Worm (Caenorhabditis elegans) whole organism, L2 larva: ENCODE results near the gene W02B12.12.
A peak's percentile ranks its signal among the peaks of the same experiment; 100 is the strongest.

Experiments used
- ceh-82 ChIP-seq: fragments of 150-350 bp; optimal IDR thresholded peaks from 2 replicates; lab custom pipeline; 2014; ENCODE audit warnings: missing biosample characterization, missing genetic modification characterization
- elt-3 ChIP-seq: sonication (generic microtip); optimal IDR thresholded peaks from 2 replicates; lab custom pipeline; 2017; ENCODE audit warnings: missing biosample characterization, missing genetic modification characterization
- fos-1 ChIP-seq: fragments of 150-350 bp; optimal IDR thresholded peaks from 2 replicates; lab custom pipeline; 2014; ENCODE audit warnings: missing biosample characterization, missing genetic modification characterization
- gmeb-1 ChIP-seq: fragments of 150-350 bp; optimal IDR thresholded peaks from 2 replicates; lab custom pipeline; 2014; ENCODE audit warnings: missing biosample characterization, missing genetic modification characterization
- lin-11 ChIP-seq: fragments of 150-350 bp; sonication (generic microtip); optimal IDR thresholded peaks from 2 replicates; lab custom pipeline; 2014; ENCODE audit warnings: missing biosample characterization, missing genetic modification characterization, inconsistent platforms, mixed read lengths
- lsy-2 ChIP-seq, 2 experiments: fragments of 150-350 bp in 1 of 2; sonication (generic microtip) in 1 of 2; optimal IDR thresholded peaks; 2 replicates each; lab custom pipeline; 2014 to 2017; ENCODE audit warnings: missing biosample characterization in 2 of 2, missing genetic modification characterization in 2 of 2
- nhr-129 ChIP-seq: fragments of 150-350 bp; optimal IDR thresholded peaks from 2 replicates; lab custom pipeline; 2014; ENCODE audit warnings: missing biosample characterization, missing genetic modification characterization
- sem-4 ChIP-seq: fragments of 150-350 bp; optimal IDR thresholded peaks from 2 replicates; lab custom pipeline; 2014; ENCODE audit warnings: missing biosample characterization, missing genetic modification reagents, missing genetic modification characterization
- sma-9 ChIP-seq, 2 experiments: fragments of 150-350 bp in 1 of 2; sonication (generic microtip) in 1 of 2; optimal IDR thresholded peaks; 2 replicates each; lab custom pipeline; 2014 to 2016; ENCODE audit warnings: missing genetic modification characterization in 2 of 2, mild to moderate bottlenecking in 1 of 2, missing biosample characterization in 1 of 2, missing compliant biosample characterization in 1 of 2, missing genetic modification reagents in 1 of 2, moderate library complexity in 1 of 2

DNA sequence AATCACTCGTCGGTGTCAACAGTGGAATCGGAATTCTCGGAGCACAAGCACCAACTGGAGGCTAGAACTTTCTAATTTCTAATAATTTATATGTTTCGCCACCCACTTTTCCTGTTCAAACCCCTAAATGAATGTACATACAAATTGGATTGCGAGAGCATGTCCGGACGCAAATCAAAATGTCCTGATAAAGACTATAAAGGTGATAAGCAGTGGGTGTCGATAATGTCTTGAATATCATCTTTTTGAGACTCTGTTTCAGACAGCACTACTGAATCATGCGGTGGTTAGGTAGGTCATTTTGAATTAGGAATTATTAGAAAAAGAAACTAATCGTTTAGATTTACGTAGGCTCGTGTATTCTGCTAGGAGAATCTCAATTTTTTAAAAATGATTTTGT, 30.2 kb downstream of the W02B12.12 start, which contains the start of gene W02B12.1:
- TF ChIP-seq lsy-2 (tag; optimal IDR thresholded peaks at IDR 0.05; lab: Kevin White, UChicago) (no peak), nhr-129 (tag; lab: Kevin White, UChicago) (no peak), fos-1 (tag; lab: Kevin White, UChicago) (peak; percentile 79), sma-9 (GFP tag; optimal IDR thresholded peaks at IDR 0.05; lab: Kevin White, UChicago) (no peak), sma-9 (tag; optimal IDR thresholded peaks at IDR 0.05; lab: Kevin White, UChicago) (no peak), sem-4 (tag; lab: Kevin White, UChicago) (no peak), gmeb-1 (tag; lab: Kevin White, UChicago) (no peak), elt-3 (tag; lab: Kevin White, UChicago) (no peak), lin-11 (tag; lab: Kevin White, UChicago) (no peak), ceh-82 (tag; lab: Kevin White, UChicago) (no peak)
